Worm (Caenorhabditis elegans) whole organism, dauer: ENCODE results near the gene lact-2.

Experiments used
- unc-62 ChIP-seq: sonication (generic microtip); optimal IDR thresholded peaks from 2 replicates; lab custom pipeline; 2017; ENCODE audit warnings: missing biosample characterization, missing genetic modification reagents, missing genetic modification characterization

Gene lact-2

ce11 chrII:10099804-10100360 lies 5.2 kb downstream of the lact-2 start, which contains the start of the genes pas-7 and puf-12:
Gene pas-7 (minus strand): TSS chrII:10099854.
Gene puf-12 (plus strand): TSS chrII:10100310.
- no peak for TF ChIP-seq unc-62 (GFP tag; lab: Kevin White, UChicago)

DNA sequence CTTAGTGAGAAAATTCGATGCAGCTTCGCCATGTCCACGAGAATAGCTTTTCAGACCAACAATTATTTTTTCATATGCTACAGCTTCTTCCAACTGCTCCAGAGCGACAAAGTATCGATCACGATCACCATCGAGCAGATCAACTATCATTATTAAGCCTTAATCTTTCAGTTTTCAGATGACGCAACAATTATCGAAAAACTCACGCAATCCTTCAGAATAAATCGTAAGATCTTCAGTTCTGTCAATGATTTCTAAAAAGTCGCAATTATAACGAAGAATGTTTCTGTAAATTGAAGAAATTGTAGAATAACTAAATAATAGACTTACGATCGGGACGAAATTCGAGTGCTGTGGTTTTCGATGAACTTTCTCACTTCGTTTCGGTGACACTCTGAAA lies 8.5 kb downstream of the lact-2 start:
- TF ChIP-seq unc-62 (GFP tag; lab: Kevin White, UChicago), result no peak

ce11 chrII:10105604-10106003 lies 10.9 kb downstream of the lact-2 start, which contains the start of gene ZK945.4:
Gene ZK945.4 (minus strand): TSS chrII:10105704.
- TF ChIP-seq unc-62 (GFP tag; lab: Kevin White, UChicago), result no peak

DNA sequence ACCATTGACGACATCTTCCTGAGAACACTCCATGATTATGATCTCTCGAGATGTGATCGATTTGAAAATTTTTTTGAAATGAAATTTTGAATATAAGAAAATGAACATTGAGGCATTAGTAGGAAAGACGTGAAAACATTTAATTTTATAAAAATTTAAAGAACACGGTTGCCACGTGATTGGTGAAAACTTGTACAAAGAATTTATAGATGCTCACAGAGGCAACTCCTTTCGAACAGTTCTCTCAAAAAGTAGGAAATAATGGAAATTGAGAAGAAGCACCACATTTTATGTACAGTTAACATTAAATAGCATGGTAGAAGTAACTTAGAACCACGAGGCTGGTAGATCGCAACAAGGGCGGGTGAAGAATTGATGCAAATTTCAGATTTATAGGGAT lies 12.2 kb downstream of the lact-2 start, which contains the start of gene ZK945.6:
Gene ZK945.6 (minus strand): TSS at position 101 of the 400 bp plus-strand sequence.
- no peak for TF ChIP-seq unc-62 (GFP tag; lab: Kevin White, UChicago)

DNA sequence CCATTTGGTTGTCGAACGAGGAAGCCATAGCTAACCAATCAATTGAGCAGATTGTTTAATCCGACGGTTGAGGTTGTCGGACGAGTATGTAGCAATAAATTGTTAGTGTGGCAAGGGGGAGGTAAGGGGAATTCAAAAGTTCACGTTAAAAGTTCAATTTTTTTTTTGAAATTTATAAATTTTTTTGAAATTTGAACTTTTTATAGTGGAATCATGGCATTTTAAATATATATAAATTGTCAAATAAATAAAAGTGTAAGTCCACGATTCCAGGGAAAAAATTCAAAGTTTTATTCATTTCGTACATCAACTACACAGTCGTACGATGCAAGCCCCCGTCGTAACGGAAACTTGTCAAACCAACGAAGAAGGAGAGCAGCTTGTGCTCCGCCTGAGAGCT lies 13.7 kb downstream of the lact-2 start, which contains the start of the genes ZK945.7 and ZK945.8:
Gene ZK945.7 (minus strand): TSS at position 101 of the 400 bp plus-strand sequence.
Gene ZK945.8 (plus strand): TSS at position 275 of the 400 bp plus-strand sequence.
- TF ChIP-seq unc-62 (GFP tag; lab: Kevin White, UChicago), result no peak

ce11 chrII:10116690-10117089 lies 22.0 kb downstream of the lact-2 start:
- no peak for TF ChIP-seq unc-62 (GFP tag; lab: Kevin White, UChicago)

DNA sequence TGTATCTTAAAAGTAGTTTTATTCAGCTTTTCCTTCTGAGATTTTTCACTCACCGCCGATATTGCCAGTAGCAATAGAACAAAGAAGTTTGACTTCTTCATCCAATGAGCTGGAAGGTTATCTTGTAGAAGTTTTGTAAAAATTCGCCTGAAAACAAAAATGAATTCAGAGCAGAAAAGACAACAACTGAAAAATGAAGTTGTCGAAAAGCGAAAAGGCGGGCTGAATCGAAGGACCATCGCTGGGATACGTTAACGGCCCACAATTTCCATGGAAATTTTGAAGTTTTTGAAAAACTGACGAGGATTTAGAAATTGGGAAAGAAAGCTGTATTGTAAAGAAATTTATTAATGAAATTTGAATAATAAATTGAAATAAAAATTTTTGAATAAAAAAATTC lies 27.1 kb downstream of the lact-2 start, which contains the start of gene lov-1:
Gene lov-1 (minus strand): TSS at position 101 of the 400 bp plus-strand sequence.
- no peak for TF ChIP-seq unc-62 (GFP tag; lab: Kevin White, UChicago)

DNA sequence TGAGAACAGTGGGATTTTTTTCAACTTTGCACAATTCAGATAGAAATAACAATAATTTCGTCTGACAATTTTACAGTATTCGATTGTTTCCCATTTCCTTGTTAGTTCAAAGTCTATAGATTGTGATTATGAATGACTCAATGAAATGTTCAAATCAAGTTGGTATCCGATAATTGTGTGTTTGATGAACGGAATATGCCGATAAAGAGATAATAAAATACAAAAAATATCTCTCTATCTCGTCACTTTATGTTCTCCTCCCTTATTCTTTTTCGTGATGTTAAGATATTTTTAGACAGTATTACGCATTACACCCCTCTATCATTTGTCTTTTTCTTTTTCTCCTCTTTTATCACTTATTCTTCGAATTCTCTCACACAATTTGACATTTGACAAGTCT lies 27.8 kb downstream of the lact-2 start, which contains the start of gene F27E5.7:
Gene F27E5.7 (plus strand): TSS at position 301 of the 400 bp plus-strand sequence.
- TF ChIP-seq unc-62 (GFP tag; lab: Kevin White, UChicago), result no peak

DNA sequence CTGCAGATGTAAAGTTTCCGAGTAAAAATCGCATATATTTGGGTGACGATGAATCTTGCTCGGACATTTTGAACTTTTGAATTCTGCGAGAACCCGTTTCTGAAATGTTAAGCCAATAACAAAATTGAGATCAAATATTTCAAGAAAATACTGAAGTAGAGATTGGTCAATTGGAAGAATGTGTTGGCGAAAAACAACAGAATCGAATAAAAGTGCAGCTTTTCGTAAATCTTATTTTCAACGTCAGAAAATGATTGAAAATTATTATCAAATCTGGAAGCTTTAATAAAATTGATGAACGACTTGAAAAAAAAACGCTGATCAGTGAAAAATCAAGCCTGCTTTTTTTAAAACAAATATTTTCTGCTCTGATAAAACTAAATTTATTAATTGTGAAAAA lies 32.7 kb downstream of the lact-2 start, which contains the start of gene F27E5.8:
Gene F27E5.8 (minus strand): TSS at position 101 of the 400 bp plus-strand sequence.
- TF ChIP-seq unc-62 (GFP tag; lab: Kevin White, UChicago), result no peak

- no peak for TF ChIP-seq unc-62 (GFP tag; lab: Kevin White, UChicago)
Observed at ce11 chrII:10131760-10132159, 37.1 kb downstream of the lact-2 start, which contains the start of gene F27E5.5. Gene F27E5.5 (minus strand): TSS chrII:10131860.

DNA sequence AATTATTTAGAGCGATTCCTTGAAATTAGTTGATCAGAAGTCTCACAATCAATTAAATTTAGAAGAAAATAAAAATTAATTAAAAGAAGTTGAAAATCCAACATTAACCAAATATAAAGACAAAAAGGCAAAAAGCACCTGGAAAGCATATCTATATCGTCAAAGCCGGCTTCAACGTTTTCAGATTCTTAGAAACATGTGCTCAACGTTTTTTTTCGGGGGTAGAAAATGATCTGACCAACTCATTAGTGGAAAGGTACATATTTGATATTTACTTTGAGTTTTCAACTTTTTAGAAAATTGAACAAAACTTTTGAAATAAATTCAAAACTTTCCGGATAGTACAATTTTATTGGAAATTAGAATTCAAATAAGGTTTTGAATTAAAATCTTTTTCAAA lies 38.1 kb downstream of the lact-2 start:
- TF ChIP-seq unc-62 (GFP tag; lab: Kevin White, UChicago), result no peak

DNA sequence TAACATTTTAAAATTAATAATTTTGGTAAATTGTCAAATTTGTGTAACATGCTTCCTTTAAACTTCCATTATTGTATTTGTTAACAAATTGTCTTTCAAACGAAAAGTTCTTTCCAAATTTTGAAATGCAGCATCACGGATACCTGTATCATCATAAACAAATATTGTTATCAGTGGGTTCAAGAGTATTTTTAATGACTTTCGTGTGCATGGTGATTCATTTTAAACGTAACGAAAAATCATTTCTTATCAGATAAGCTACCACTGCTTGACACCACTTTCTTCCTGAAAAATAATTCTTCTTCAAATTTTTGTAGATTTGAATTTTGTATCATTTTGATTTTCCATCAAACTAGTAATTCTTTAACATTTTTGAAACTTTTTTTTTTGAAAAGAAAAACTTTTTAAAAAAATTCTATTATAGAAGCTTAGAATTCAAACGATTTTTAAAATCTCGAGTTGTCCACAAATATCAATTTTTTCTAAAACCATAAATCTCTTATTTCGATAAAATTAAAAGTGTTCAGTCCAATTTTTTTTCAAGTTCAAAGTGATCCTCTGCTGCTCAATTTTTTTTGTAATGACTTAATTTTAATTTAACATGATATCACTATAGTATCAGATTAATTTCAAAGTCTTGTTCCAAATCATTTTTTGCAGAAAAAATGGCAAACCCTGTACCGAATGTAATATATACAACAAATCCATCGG lies 39.8 kb downstream of the lact-2 start, which contains the start of gene F27E5.9:
Gene F27E5.9 (plus strand): TSS at position 661 of the 711 bp plus-strand sequence.
- no peak for TF ChIP-seq unc-62 (GFP tag; lab: Kevin White, UChicago)

DNA sequence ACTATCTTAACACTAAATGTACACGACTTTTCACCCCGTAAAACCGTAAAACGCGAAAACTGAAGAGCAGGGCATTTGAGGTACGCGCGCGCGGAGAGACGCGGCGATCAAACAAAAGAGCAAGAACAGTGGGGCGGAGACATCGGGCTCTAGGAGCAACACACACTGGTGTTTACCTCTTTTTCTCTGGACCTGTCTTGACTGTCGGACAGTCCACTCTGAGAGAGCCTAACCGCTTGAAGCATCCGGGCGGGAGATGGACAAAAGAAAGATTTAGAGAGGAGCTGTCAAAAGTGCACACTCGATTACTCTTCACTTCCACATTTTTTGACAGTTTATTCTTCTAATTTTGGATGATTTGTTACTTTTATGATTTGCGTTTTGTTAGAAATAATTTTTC lies 42.1 kb downstream of the lact-2 start:
- TF ChIP-seq unc-62 (GFP tag; lab: Kevin White, UChicago), result no peak

DNA sequence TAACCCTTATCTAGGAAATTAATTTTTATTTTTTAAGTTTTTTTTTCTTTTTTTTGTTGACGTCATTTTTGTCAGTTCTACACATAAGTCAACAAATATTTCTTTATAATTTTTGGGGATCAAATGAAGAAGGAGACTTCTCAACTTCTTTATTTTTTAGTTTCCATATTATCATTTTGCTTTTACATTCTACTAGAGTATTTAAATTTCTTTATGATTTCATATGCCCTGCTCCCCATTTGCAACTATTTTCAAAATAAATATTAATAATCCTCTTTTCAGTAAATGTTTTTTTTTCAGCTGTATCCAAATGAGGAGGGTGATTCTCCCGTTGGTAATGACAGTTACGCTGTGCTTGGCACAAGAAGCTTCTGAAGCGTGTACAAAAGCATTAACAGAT lies 42.7 kb downstream of the lact-2 start, which contains the start of gene phg-1:
Gene phg-1 (plus strand): TSS at position 301 of the 400 bp plus-strand sequence.
- TF ChIP-seq unc-62 (GFP tag; lab: Kevin White, UChicago), result no peak

- no peak for TF ChIP-seq unc-62 (GFP tag; lab: Kevin White, UChicago)
Observed at ce11 chrII:10139177-10139640, 44.5 kb downstream of the lact-2 start, which contains the start of gene asah-2. Gene asah-2 (plus strand): TSS chrII:10139590.

DNA sequence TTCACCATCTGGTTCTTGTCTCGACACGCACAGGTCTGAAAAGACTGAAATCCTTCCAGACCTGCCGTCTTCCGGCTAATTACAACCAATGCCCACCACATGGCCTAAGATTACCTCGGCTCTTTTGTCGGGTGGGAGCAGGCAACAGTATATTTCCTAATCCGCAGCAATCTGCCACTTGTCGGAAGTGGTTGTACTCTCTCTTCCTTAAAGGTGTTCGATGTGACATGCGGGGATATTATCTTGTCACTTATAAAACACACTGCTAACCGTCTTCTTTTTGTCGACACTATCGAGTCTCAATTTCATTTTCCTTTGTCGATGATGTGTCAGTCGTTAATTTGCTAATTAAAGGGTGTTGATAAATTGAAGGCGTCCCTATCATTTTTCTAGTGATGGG lies 49.4 kb downstream of the lact-2 start, which contains the start of gene F27E5.3:
Gene F27E5.3 (minus strand): TSS at position 101 of the 400 bp plus-strand sequence.
- TF ChIP-seq unc-62 (GFP tag; lab: Kevin White, UChicago), result no peak
